Fruit fly (Drosophila melanogaster): ENCODE results near the gene CG31624.

- TF ChIP-seq CG33017 (tag; optimal IDR thresholded peaks at IDR 0.05) (no peak), CG7045 (GFP tag; optimal IDR thresholded peaks at IDR 0.05) (no peak), kay (GFP tag; ENCODE audit: borderline replicate concordance) (no peak), cic (GFP tag; optimal IDR thresholded peaks at IDR 0.05) (no peak), Hr96 (GFP tag; optimal IDR thresholded peaks at IDR 0.05) (no peak), ovo (GFP tag; optimal IDR thresholded peaks at IDR 0.05) (no peak), Mnt (GFP tag; optimal IDR thresholded peaks at IDR 0.05) (no peak), CG14711 (tag; optimal IDR thresholded peaks at IDR 0.05) (no peak), toe (GFP tag; optimal IDR thresholded peaks at IDR 0.05) (no peak), CG7101 (tag; optimal IDR thresholded peaks at IDR 0.05) (no peak)
Observed at dm6 chr2L:21245093-21245736, 45.0 kb upstream of the CG31624 start.
